Worm (Caenorhabditis elegans) whole organism, L1 larva: ENCODE data around the gene Y71H2B.8.

Experiments used
- alr-1 ChIP-seq: fragments of 200-800 bp; sonication (Bioruptor generic); optimal IDR thresholded peaks from 2 replicates; lab custom pipeline; 2018; ENCODE audit warnings: borderline replicate concordance, mild to moderate bottlenecking, missing genetic modification characterization, missing compliant biosample characterization
- efl-3 ChIP-seq: fragments of 200-800 bp; sonication (Bioruptor generic); optimal IDR thresholded peaks from 2 replicates; lab custom pipeline; 2018; ENCODE audit warnings: mild to moderate bottlenecking, missing genetic modification characterization, missing compliant biosample characterization
- fos-1 ChIP-seq: fragments of 150-350 bp; optimal IDR thresholded peaks from 2 replicates; lab custom pipeline; 2014; ENCODE audit warnings: missing biosample characterization, missing genetic modification characterization
- jun-1 ChIP-seq: fragments of 150-350 bp; optimal IDR thresholded peaks from 2 replicates; lab custom pipeline; 2014; ENCODE audit warnings: missing biosample characterization, missing genetic modification reagents, missing genetic modification characterization
- lin-15B ChIP-seq: fragments of 150-350 bp; sonication (generic microtip); optimal IDR thresholded peaks from 3 replicates; lab custom pipeline; 2014; ENCODE audit warnings: missing biosample characterization, missing genetic modification characterization
- lsy-2 ChIP-seq, 2 experiments: fragments of 150-350 bp; optimal IDR thresholded peaks; 2 replicates each; lab custom pipeline; 2014; ENCODE audit warnings: missing biosample characterization in 2 of 2, missing genetic modification characterization in 2 of 2
- nhr-11 ChIP-seq: fragments of 150-350 bp; optimal IDR thresholded peaks from 2 replicates; lab custom pipeline; 2014; ENCODE audit warnings: missing biosample characterization, missing genetic modification characterization
- nhr-76 ChIP-seq: sonication (generic microtip); optimal IDR thresholded peaks from 2 replicates; lab custom pipeline; 2017; ENCODE audit warnings: missing biosample characterization, missing genetic modification characterization
- nhr-84 ChIP-seq: sonication (generic microtip); optimal IDR thresholded peaks from 2 replicates; lab custom pipeline; 2017; ENCODE audit warnings: missing biosample characterization, missing genetic modification characterization
- pax-3 ChIP-seq: fragments of 200-800 bp; sonication (Bioruptor generic); optimal IDR thresholded peaks from 2 replicates; lab custom pipeline; 2018; ENCODE audit warnings: mild to moderate bottlenecking, missing genetic modification characterization, moderate library complexity, missing compliant biosample characterization
- skn-1 ChIP-seq: fragments of 150-350 bp; optimal IDR thresholded peaks from 2 replicates; lab custom pipeline; 2014; ENCODE audit warnings: missing biosample characterization, missing genetic modification characterization
- tlp-1 ChIP-seq: fragments of 150-350 bp; optimal IDR thresholded peaks from 2 replicates; lab custom pipeline; 2014; ENCODE audit warnings: missing biosample characterization, missing genetic modification characterization
- unc-98 ChIP-seq: fragments of 200-800 bp; sonication (Bioruptor generic); IDR thresholded peaks from 2 replicates; pipeline ENCODE4 v1.3.6; 2022; ENCODE audit warnings: missing genetic modification characterization, missing compliant biosample characterization
- ztf-4 ChIP-seq: fragments of 150-350 bp; optimal IDR thresholded peaks from 2 replicates; lab custom pipeline; 2014; ENCODE audit warnings: missing biosample characterization, missing genetic modification characterization

DNA sequence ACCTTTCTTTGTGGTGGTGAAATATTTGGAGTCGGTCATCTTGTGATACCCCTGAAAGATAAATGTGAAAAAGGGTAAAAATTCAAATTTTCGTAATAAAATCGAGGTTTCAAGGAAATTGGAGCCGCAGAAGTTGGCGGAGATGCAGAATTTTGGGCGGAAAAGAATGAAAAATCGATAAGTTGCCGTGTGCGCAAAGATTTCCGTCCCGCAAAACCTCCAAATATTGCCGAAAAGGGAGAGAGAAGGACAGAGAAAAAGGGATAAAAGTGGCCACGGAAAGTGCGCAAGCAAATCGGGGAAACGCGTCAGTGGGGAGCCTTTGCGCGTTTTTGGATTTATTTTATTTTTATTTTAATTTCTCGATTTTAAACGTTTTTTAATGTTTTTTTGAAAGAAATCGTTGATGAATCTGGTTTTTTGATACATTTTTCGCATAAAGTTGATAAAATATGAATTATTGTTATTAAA is 17.9 kb downstream of the Y71H2B.8 start, which contains the start of gene apb-1:
- TF ChIP-seq fos-1, result peak; percentile 91
- TF ChIP-seq unc-98 (GFP tag; lab: Robert Waterston, UW), result peak; percentile 29; the same call in 1 of the 2 replicates
- TF ChIP-seq pax-3 (tag; lab: Kevin White, UChicago), result peak; percentile 86
- no peak for TF ChIP-seq nhr-76
- peak; percentile 94 to 96 for TF ChIP-seq lsy-2 (tag; optimal IDR thresholded peaks at IDR 0.05; lab: Kevin White, UChicago)
- TF ChIP-seq nhr-84 (tag; lab: Kevin White, UChicago), result no peak
- peak; percentile 89 for TF ChIP-seq jun-1
- TF ChIP-seq alr-1 (tag; lab: Kevin White, UChicago), result no peak
- peak; percentile 72 for TF ChIP-seq ztf-4 (tag; lab: Kevin White, UChicago)
- TF ChIP-seq efl-3 (GFP tag; lab: Kevin White, UChicago), result no peak
- peak; percentile 90 for TF ChIP-seq skn-1 (tag; lab: Kevin White, UChicago)
- no peak for TF ChIP-seq tlp-1
- peak; percentile 80 for TF ChIP-seq lin-15B (tag; lab: Kevin White, UChicago)
- TF ChIP-seq nhr-11 (tag; lab: Kevin White, UChicago), result peak; percentile 70
